Worm (Caenorhabditis elegans) whole organism, mixed stage, embryonic: ENCODE measurements around the gene M05D6.5.
A peak's percentile ranks its signal among the peaks of the same experiment; 100 is the strongest.

ENCODE experiments used
- blmp-1 ChIP-seq: fragments of 150-350 bp; optimal IDR thresholded peaks from 2 replicates; lab custom pipeline; 2014; ENCODE audit warnings: missing biosample characterization, missing genetic modification characterization
- ceh-39 ChIP-seq: fragments of 150-350 bp; optimal IDR thresholded peaks from 2 replicates; lab custom pipeline; 2014; ENCODE audit warnings: missing biosample characterization, missing genetic modification characterization
- ceh-43 ChIP-seq: fragments of 200-800 bp; sonication (Bioruptor generic); optimal IDR thresholded peaks from 2 replicates; lab custom pipeline; 2018; ENCODE audit warnings: mild to moderate bottlenecking, missing genetic modification characterization, moderate library complexity, missing compliant biosample characterization
- ceh-83 ChIP-seq: fragments of 200-800 bp; sonication (Bioruptor generic); optimal IDR thresholded peaks from 2 replicates; lab custom pipeline; 2018; ENCODE audit warnings: mild to moderate bottlenecking, missing genetic modification characterization, missing compliant biosample characterization
- ces-1 ChIP-seq: fragments of 150-350 bp; optimal IDR thresholded peaks from 2 replicates; lab custom pipeline; 2014; ENCODE audit warnings: missing biosample characterization, missing genetic modification reagents, missing genetic modification characterization
- cnd-1 ChIP-seq: fragments of 200-800 bp; sonication (Bioruptor generic); optimal IDR thresholded peaks from 2 replicates; lab custom pipeline; 2018; ENCODE audit warnings: mild to moderate bottlenecking, missing genetic modification characterization, missing compliant biosample characterization
- drap-1 ChIP-seq: fragments of 200-800 bp; sonication (Bioruptor generic); optimal IDR thresholded peaks from 3 replicates; lab custom pipeline; 2018; ENCODE audit warnings: mild to moderate bottlenecking, missing genetic modification characterization, missing compliant biosample characterization
- elt-1 ChIP-seq: sonication (generic microtip); optimal IDR thresholded peaks from 2 replicates; lab custom pipeline; 2017; ENCODE audit warnings: missing genetic modification characterization, mild to moderate bottlenecking, missing compliant biosample characterization, antibody characterized with exemption, moderate library complexity, borderline replicate concordance; ENCODE audit not compliant: insufficient read depth
- elt-3 ChIP-seq: fragments of 150-350 bp; optimal IDR thresholded peaks from 2 replicates; lab custom pipeline; 2014; ENCODE audit warnings: missing biosample characterization, missing genetic modification characterization
- flh-1 ChIP-seq: fragments of 200-800 bp; sonication (Bioruptor generic); optimal IDR thresholded peaks from 2 replicates; lab custom pipeline; 2018; ENCODE audit warnings: mild to moderate bottlenecking, missing genetic modification characterization, moderate library complexity, missing compliant biosample characterization
- ham-2 ChIP-seq: fragments of 200-800 bp; sonication (Bioruptor generic); optimal IDR thresholded peaks from 2 replicates; lab custom pipeline; 2018; ENCODE audit warnings: mild to moderate bottlenecking, missing genetic modification characterization, missing compliant biosample characterization
- hlh-1 ChIP-seq: fragments of 150-350 bp; optimal IDR thresholded peaks from 2 replicates; lab custom pipeline; 2014; ENCODE audit warnings: missing biosample characterization, missing genetic modification reagents, missing genetic modification characterization
- lin-13 ChIP-seq: fragments of 150-350 bp; optimal IDR thresholded peaks from 2 replicates; lab custom pipeline; 2014; ENCODE audit warnings: missing biosample characterization, missing genetic modification characterization
- lsy-2 ChIP-seq: fragments of 150-350 bp; optimal IDR thresholded peaks from 2 replicates; lab custom pipeline; 2014; ENCODE audit warnings: missing biosample characterization, missing genetic modification characterization
- mab-5 ChIP-seq: fragments of 150-350 bp; optimal IDR thresholded peaks from 2 replicates; lab custom pipeline; 2014; ENCODE audit warnings: missing biosample characterization, missing genetic modification characterization
- mls-2 ChIP-seq: sonication (generic microtip); optimal IDR thresholded peaks from 2 replicates; lab custom pipeline; 2016; ENCODE audit warnings: mild to moderate bottlenecking, missing genetic modification characterization, moderate library complexity, missing compliant biosample characterization
- nhr-12 ChIP-seq: fragments of 150-350 bp; optimal IDR thresholded peaks from 2 replicates; lab custom pipeline; 2014; ENCODE audit warnings: missing biosample characterization, missing genetic modification characterization
- nhr-2 ChIP-seq: fragments of 150-350 bp; optimal IDR thresholded peaks from 2 replicates; lab custom pipeline; 2014; ENCODE audit warnings: missing biosample characterization, missing genetic modification characterization
- nhr-28 ChIP-seq: fragments of 150-350 bp; optimal IDR thresholded peaks from 2 replicates; lab custom pipeline; 2014; ENCODE audit warnings: missing biosample characterization, missing genetic modification characterization
- nhr-76 ChIP-seq: sonication (generic microtip); optimal IDR thresholded peaks from 2 replicates; lab custom pipeline; 2017; ENCODE audit warnings: missing biosample characterization, missing genetic modification characterization
- pha-4 ChIP-seq: fragments of 150-350 bp; optimal IDR thresholded peaks from 2 replicates; lab custom pipeline; 2018; ENCODE audit warnings: missing biosample characterization, missing genetic modification reagents, missing genetic modification characterization
- sem-2 ChIP-seq: fragments of 200-800 bp; sonication (Bioruptor generic); optimal IDR thresholded peaks from 2 replicates; lab custom pipeline; 2018; ENCODE audit warnings: mild to moderate bottlenecking, missing genetic modification characterization, missing compliant biosample characterization
- sptf-1 ChIP-seq: sonication (generic microtip); optimal IDR thresholded peaks from 2 replicates; lab custom pipeline; 2017; ENCODE audit warnings: mild to moderate bottlenecking, missing genetic modification characterization, moderate library complexity, missing compliant biosample characterization
- tbx-8 ChIP-seq: fragments of 200-800 bp; sonication (Bioruptor generic); optimal IDR thresholded peaks from 2 replicates; lab custom pipeline; 2018; ENCODE audit warnings: mild to moderate bottlenecking, missing genetic modification characterization, moderate library complexity, missing compliant biosample characterization
- unc-120 ChIP-seq: sonication (generic microtip); optimal IDR thresholded peaks from 2 replicates; lab custom pipeline; 2017; ENCODE audit warnings: missing genetic modification characterization, missing compliant biosample characterization; ENCODE audit not compliant: poor library complexity, severe bottlenecking
- unc-39 ChIP-seq: fragments of 150-350 bp; optimal IDR thresholded peaks from 2 replicates; lab custom pipeline; 2014; ENCODE audit warnings: missing biosample characterization, missing genetic modification characterization
- unc-62 ChIP-seq: fragments of 150-350 bp; optimal IDR thresholded peaks from 2 replicates; lab custom pipeline; 2014; ENCODE audit warnings: missing biosample characterization, missing genetic modification reagents, missing genetic modification characterization
- zip-8 ChIP-seq: fragments of 150-350 bp; optimal IDR thresholded peaks from 2 replicates; lab custom pipeline; 2014; ENCODE audit warnings: missing biosample characterization, missing genetic modification characterization
- ztf-11 ChIP-seq: fragments of 150-350 bp; optimal IDR thresholded peaks from 2 replicates; lab custom pipeline; 2014; ENCODE audit warnings: missing biosample characterization, missing genetic modification characterization

Gene M05D6.5

DNA sequence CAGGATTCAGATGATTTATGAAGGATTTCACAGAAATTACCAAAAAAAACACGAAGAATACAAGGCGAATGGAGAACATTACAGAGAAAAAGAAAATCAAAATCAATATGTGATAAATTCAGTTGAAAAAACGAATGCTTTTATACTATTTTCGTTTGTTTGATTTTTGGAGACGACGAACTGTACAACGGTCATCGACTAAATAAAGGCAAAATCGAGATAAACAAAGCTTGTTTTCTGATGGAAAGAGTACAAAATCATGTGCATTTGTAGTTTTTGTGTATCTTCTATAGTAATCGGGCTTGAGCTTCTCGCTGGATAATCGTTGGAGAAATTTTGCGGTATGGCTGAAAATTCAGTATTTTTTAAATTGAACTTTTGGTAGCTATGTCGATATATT, 10.9 kb downstream of the M05D6.5 start, which contains the start of gene M05D6.8:
Gene M05D6.8 (minus strand): TSS at position 101 of the 400 bp plus-strand sequence.
- TF ChIP-seq nhr-2 (tag; lab: Kevin White, UChicago) (no peak), nhr-76 (tag; lab: Kevin White, UChicago) (no peak), lin-13 (tag; lab: Kevin White, UChicago) (no peak), elt-3 (tag; lab: Kevin White, UChicago) (no peak), hlh-1 (tag; lab: Kevin White, UChicago) (no peak), flh-1 (no peak), tbx-8 (no peak), blmp-1 (tag; lab: Kevin White, UChicago) (no peak), ztf-11 (no peak), sptf-1 (tag; lab: Kevin White, UChicago) (no peak), lsy-2 (tag; lab: Kevin White, UChicago) (no peak), mab-5 (tag; lab: Kevin White, UChicago) (no peak)

DNA sequence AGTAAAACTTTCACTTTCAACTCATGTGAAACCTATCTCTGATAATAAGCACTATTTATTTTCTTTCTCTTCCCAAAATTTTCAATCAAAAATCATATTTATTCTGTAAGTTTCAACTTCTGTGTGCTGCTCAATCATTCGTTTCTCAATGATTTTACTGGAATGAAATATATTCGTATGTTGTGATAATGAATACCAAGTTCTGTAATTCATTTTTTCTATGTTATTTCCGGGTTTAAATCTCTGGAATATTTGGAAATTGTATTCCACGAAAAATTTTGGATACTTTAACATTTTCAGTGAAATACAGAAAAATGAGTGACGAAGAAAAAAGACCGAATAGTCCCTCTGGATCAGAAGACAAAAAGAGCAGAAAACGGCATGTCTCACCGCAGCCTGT, 14.2 kb downstream of the M05D6.5 start, which contains the start of gene M05D6.2:
Gene M05D6.2 (plus strand): TSS at position 301 of the 400 bp plus-strand sequence.
- no peak for TF ChIP-seq ham-2 (GFP tag; lab: Kevin White, UChicago)
- TF ChIP-seq, all 35 proteins: peak for 0

DNA sequence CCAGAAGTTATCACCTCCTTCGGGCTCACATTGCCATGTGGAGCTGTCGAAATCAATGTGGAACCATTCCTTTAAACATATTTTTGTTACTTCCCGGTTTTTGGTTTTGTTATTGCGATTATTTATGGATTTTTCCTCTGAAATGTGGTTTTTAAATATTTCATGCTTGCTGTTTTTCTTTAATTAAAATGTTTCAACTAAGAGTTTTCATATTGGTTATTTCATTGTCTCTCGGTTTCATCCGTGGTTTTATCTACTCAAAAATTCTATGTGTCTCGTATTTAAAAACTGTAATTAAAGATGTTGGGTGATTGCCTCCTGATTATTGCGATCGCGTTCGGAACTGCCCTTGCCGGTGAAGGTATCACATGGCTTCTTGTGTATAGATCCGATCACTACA, 15.1 kb downstream of the M05D6.5 start, which contains the start of gene F22B5.10:
Gene F22B5.10 (plus strand): TSS at position 301 of the 400 bp plus-strand sequence.
- peak; percentile 32 for TF ChIP-seq ceh-83 (GFP tag; lab: Kevin White, UChicago)
- no peak for TF ChIP-seq ceh-43 (GFP tag; lab: Kevin White, UChicago)
- no peak for TF ChIP-seq drap-1 (GFP tag; lab: Kevin White, UChicago)
- TF ChIP-seq blmp-1 (tag; lab: Kevin White, UChicago) = no peak
- no peak for TF ChIP-seq mab-5 (tag; lab: Kevin White, UChicago)
- TF ChIP-seq lin-13 (tag; lab: Kevin White, UChicago) = no peak
- no peak for TF ChIP-seq ceh-39

DNA sequence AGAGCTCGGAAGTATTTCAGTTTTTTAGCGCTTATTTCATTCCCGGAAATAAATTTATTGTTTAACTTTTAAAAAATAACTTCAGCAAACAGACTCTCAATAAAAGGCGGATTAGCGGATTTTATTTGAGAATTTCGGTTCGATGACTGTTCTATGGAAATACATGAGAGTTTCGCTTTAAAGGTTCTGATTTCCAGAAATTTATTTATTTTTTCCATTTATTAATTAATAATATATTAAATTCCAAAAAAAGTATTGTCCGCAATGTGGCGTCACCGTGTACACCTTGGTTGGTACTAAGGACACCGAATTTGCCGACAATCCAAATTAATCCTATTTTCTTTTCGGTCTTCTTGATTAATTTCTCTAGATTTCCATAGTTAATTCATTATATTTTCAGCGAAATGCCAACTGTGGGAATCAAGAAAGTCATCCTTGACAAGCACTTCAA, 17.5 kb downstream of the M05D6.5 start, which contains the start of gene fars-3:
Gene fars-3 (plus strand): TSS at position 401 of the 451 bp plus-strand sequence.
- TF ChIP-seq nhr-12 (tag; lab: Kevin White, UChicago) (no peak), zip-8 (tag; lab: Kevin White, UChicago) (no peak), unc-120 (peak; percentile 93), lsy-2 (tag; lab: Kevin White, UChicago) (peak; percentile 24), ceh-83 (GFP tag; lab: Kevin White, UChicago) (no peak), mab-5 (tag; lab: Kevin White, UChicago) (no peak), pha-4 (tag; lab: Kevin White, UChicago) (peak; percentile 47), ces-1 (GFP tag; lab: Kevin White, UChicago) (peak; percentile 93)
- TF ChIP-seq, all 35 proteins: peak for 4

DNA sequence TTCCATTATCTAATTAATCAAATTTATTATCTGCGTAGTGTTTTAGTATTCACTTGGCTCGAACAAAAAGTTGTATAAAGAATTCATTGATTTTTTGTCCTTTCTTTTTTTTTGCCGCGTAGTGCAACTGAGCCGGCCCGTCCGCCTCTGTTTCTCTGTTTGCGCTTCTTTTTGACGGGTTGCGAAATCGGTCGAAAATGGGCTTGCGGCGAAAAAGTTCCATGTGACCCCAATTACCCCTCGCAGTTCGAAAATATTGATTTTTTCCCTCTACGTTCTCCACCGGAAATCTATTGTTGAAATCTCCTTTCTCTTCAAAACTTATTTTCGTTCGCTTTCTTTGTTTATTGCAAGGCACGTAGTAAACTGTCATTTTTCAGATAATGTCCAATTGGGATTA, 24.6 kb downstream of the M05D6.5 start, which contains the start of gene zyg-9:
Gene zyg-9 (plus strand): TSS at position 381 of the 400 bp plus-strand sequence.
- TF ChIP-seq elt-1 (tag; lab: Kevin White, UChicago) = no peak
- TF ChIP-seq sem-2 (GFP tag; lab: Kevin White, UChicago) = no peak
- no peak for TF ChIP-seq ham-2 (GFP tag; lab: Kevin White, UChicago)
- no peak for TF ChIP-seq mls-2 (tag; lab: Kevin White, UChicago)
- TF ChIP-seq unc-39 (tag; lab: Kevin White, UChicago) = no peak
- no peak for TF ChIP-seq unc-62
- no peak for TF ChIP-seq nhr-12 (tag; lab: Kevin White, UChicago)
- no peak for TF ChIP-seq nhr-28
- TF ChIP-seq sptf-1 (tag; lab: Kevin White, UChicago) = no peak
- TF ChIP-seq drap-1 (GFP tag; lab: Kevin White, UChicago) = no peak
- no peak for TF ChIP-seq ztf-11
- TF ChIP-seq mab-5 (tag; lab: Kevin White, UChicago) = no peak
- no peak for TF ChIP-seq cnd-1 (tag; lab: Kevin White, UChicago)
- TF ChIP-seq flh-1 = no peak
- no peak for TF ChIP-seq lin-13 (tag; lab: Kevin White, UChicago)
- no peak for TF ChIP-seq nhr-2 (tag; lab: Kevin White, UChicago)
